Worm (Caenorhabditis elegans): ENCODE measurements around the gene acbp-6.

The acbp-6 gene

ce11 chrII:11974048-11974995, 790 bp upstream of the acbp-6 start:
- no peak for TF ChIP-seq mxl-3 (GFP tag; optimal IDR thresholded peaks at IDR 0.05)
- no peak for TF ChIP-seq zip-2 (tag; optimal IDR thresholded peaks at IDR 0.05)
- peak; percentile 67 for TF ChIP-seq egl-43 (GFP tag; IDR thresholded peaks at IDR 0.05)
- TF ChIP-seq arid-1 (GFP tag; conservative IDR thresholded peaks at IDR 0.05): peak; percentile 62; the same call in 1 of the 2 replicates
- peak; percentile 34 for TF ChIP-seq nhr-48 (tag; optimal IDR thresholded peaks at IDR 0.05)
- peak; percentile 38 for TF ChIP-seq lin-39 (tag; optimal IDR thresholded peaks at IDR 0.05)
- peak; percentile 8 for TF ChIP-seq dve-1 (tag; optimal IDR thresholded peaks at IDR 0.05; ENCODE audit: insufficient read depth)
- TF ChIP-seq rbr-2 (tag; optimal IDR thresholded peaks at IDR 0.05): peak; percentile 41
- TF ChIP-seq lin-13 (GFP tag; optimal IDR thresholded peaks at IDR 0.05): peak; percentile 23
- peak; percentile 35; the same call in 1 of the 2 replicates for TF ChIP-seq Y48G9A.11 (GFP tag; IDR thresholded peaks at IDR 0.05)
- peak; percentile 54; the same call in 1 of the 2 replicates for TF ChIP-seq tra-1 (GFP tag; IDR thresholded peaks at IDR 0.05)
- 0 out of 2 replicates have a peak, but pooled peaks have one; percentile 33 for TF ChIP-seq snpc-1.2 (GFP tag; IDR thresholded peaks at IDR 0.05)
- 0 out of 4 replicates have a peak, but pooled peaks of 1 of the 2 experiments have one; percentile 59 for TF ChIP-seq madf-5 (GFP tag; IDR thresholded peaks at IDR 0.05)
- peak; percentile 69 for TF ChIP-seq nhr-77 (tag; optimal IDR thresholded peaks at IDR 0.05)
- TF ChIP-seq mdt-29 (GFP tag; IDR thresholded peaks at IDR 0.05): peak; percentile 37; the same call in 1 of the 2 replicates
- no peak for TF ChIP-seq ztf-11 (tag; optimal IDR thresholded peaks at IDR 0.05)
- TF ChIP-seq hmg-1.1 (GFP tag; IDR thresholded peaks at IDR 0.05): no peak
- no peak for TF ChIP-seq egl-27 (tag; optimal IDR thresholded peaks at IDR 0.05)
- peak; percentile 40; the same call in 1 of the 2 replicates for TF ChIP-seq saeg-2 (GFP tag; IDR thresholded peaks at IDR 0.05)
- TF ChIP-seq F10B5.3 (tag; optimal IDR thresholded peaks at IDR 0.05): peak; percentile 50
- TF ChIP-seq hif-1 (tag; optimal IDR thresholded peaks at IDR 0.05): peak in 1 of 2 experiments; percentile 32
- peak; percentile 49 for TF ChIP-seq nhr-42 (GFP tag; IDR thresholded peaks at IDR 0.05)
- TF ChIP-seq hlh-11 (tag; optimal IDR thresholded peaks at IDR 0.05): peak; percentile 50
- no peak for TF ChIP-seq mdl-1 (tag; optimal IDR thresholded peaks at IDR 0.05)
- 0 out of 2 replicates have a peak, but pooled peaks have one; percentile 53 for TF ChIP-seq tag-97 (GFP tag; IDR thresholded peaks at IDR 0.05)
- no peak for TF ChIP-seq jun-1 (tag; optimal IDR thresholded peaks at IDR 0.05)
- TF ChIP-seq lin-29 (GFP tag; IDR thresholded peaks at IDR 0.05): peak; percentile 49; the same call in 1 of the 2 replicates
- TF ChIP-seq lsy-2 (tag; optimal IDR thresholded peaks at IDR 0.05): peak in 1 of 2 experiments; percentile 64
- TF ChIP-seq mep-1 (tag; optimal IDR thresholded peaks at IDR 0.05): peak; percentile 51
- peak; percentile 25 for TF ChIP-seq T20F7.1 (GFP tag; optimal IDR thresholded peaks at IDR 0.05)
- peak; percentile 63 for TF ChIP-seq nhr-102 (tag; optimal IDR thresholded peaks at IDR 0.05)
- peak; percentile 15 for TF ChIP-seq pqm-1 (tag; optimal IDR thresholded peaks at IDR 0.05)
- peak; percentile 41 for TF ChIP-seq mes-2 (tag; optimal IDR thresholded peaks at IDR 0.05; ENCODE audit: poor library complexity, severe bottlenecking)
- TF ChIP-seq unc-130 (GFP tag; optimal IDR thresholded peaks at IDR 0.05): peak; percentile 4
- TF ChIP-seq zip-11 (GFP tag; IDR thresholded peaks at IDR 0.05): peak; percentile 4; the same call in 1 of the 2 replicates
- no peak for TF ChIP-seq dpl-1 (GFP tag; optimal IDR thresholded peaks at IDR 0.05)
- TF ChIP-seq daf-16 (GFP tag; optimal IDR thresholded peaks at IDR 0.05): peak in 1 of 2 experiments; percentile 24
- TF ChIP-seq daf-16 (tag; optimal IDR thresholded peaks at IDR 0.05): peak; percentile 68
- TF ChIP-seq ceh-32 (tag; optimal IDR thresholded peaks at IDR 0.05; ENCODE audit: poor library complexity): no peak
- no peak for TF ChIP-seq daf-12 (tag; optimal IDR thresholded peaks at IDR 0.05)
- TF ChIP-seq cey-2 (tag; optimal IDR thresholded peaks at IDR 0.05; ENCODE audit: borderline replicate concordance, insufficient read depth): no peak
- peak; percentile 24 for TF ChIP-seq sdz-12 (GFP tag; optimal IDR thresholded peaks at IDR 0.05)
- peak; percentile 19 for TF ChIP-seq duxl-1 (tag; optimal IDR thresholded peaks at IDR 0.05; ENCODE audit: poor library complexity)
- TF ChIP-seq D1046.2 (GFP tag; IDR thresholded peaks at IDR 0.05): 0 out of 2 replicates have a peak, but pooled peaks have one; percentile 68
- no peak for TF ChIP-seq fos-1 (tag; optimal IDR thresholded peaks at IDR 0.05)
- TF ChIP-seq ctbp-1 (GFP tag; IDR thresholded peaks at IDR 0.05): peak; percentile 6
- TF ChIP-seq lin-38 (GFP tag; IDR thresholded peaks at IDR 0.05): peak; percentile 45

All from whole organism, L4 larva.